Fruit fly (Drosophila melanogaster) whole organism, embryonic: ENCODE data around the gene CG17637.
A peak's percentile ranks its signal among the peaks of the same experiment; 100 is the strongest.

Experiments used
- Aef1 ChIP-seq: fragments of 200-800 bp; sonication (Bioruptor generic); IDR thresholded peaks from 3 replicates; pipeline ENCODE4 v1.3.6; 2022; ENCODE audit warnings: missing biosample characterization, missing genetic modification characterization
- BEAF-32 ChIP-seq: fragments of 200-800 bp; sonication (Bioruptor generic); optimal IDR thresholded peaks from 3 replicates; lab custom pipeline; 2017; ENCODE audit warnings: missing biosample characterization, missing genetic modification characterization, mild to moderate bottlenecking, moderate library complexity, missing genetic modification reagents
- CG10565 ChIP-seq: fragments of 200-800 bp; sonication (Bioruptor generic); optimal IDR thresholded peaks from 3 replicates; lab custom pipeline; 2016; ENCODE audit warnings: missing biosample characterization, mild to moderate bottlenecking, missing genetic modification characterization
- CG11085 ChIP-seq: fragments of 200-800 bp; sonication (Bioruptor generic); IDR thresholded peaks from 2 replicates; pipeline ENCODE4 v1.3.6; 2022; ENCODE audit warnings: missing biosample characterization, missing genetic modification characterization
- CG12155 ChIP-seq: fragments of 200-800 bp; sonication (Bioruptor generic); optimal IDR thresholded peaks from 3 replicates; lab custom pipeline; 2016; ENCODE audit warnings: missing biosample characterization, missing genetic modification characterization
- CG12299 ChIP-seq: fragments of 200-800 bp; sonication (Bioruptor generic); optimal IDR thresholded peaks from 2 replicates; lab custom pipeline; 2018; ENCODE audit warnings: missing biosample characterization, mild to moderate bottlenecking, missing genetic modification characterization
- CG12659 ChIP-seq: fragments of 200-800 bp; sonication (Bioruptor generic); optimal IDR thresholded peaks from 3 replicates; lab custom pipeline; 2017; ENCODE audit warnings: mild to moderate bottlenecking, missing biosample characterization, missing genetic modification reagents, missing genetic modification characterization
- CG13287 ChIP-seq: fragments of 200-800 bp; sonication (Bioruptor generic); IDR thresholded peaks from 2 replicates; pipeline ENCODE4 v1.3.6; 2022; ENCODE audit warnings: missing biosample characterization, missing genetic modification characterization; ENCODE audit not compliant: partially characterized antibody
- CG13424 ChIP-seq: fragments of 200-800 bp; sonication (Bioruptor generic); optimal IDR thresholded peaks from 2 replicates; lab custom pipeline; 2019; ENCODE audit warnings: missing biosample characterization, mild to moderate bottlenecking, missing genetic modification characterization, moderate library complexity
- CG14860 ChIP-seq: fragments of 200-800 bp; sonication (Bioruptor generic); IDR thresholded peaks from 3 replicates; pipeline ENCODE4 v1.3.6; 2022; ENCODE audit warnings: missing biosample characterization, missing genetic modification characterization; ENCODE audit not compliant: partially characterized antibody
- CG14965 ChIP-seq: fragments of 200-800 bp; sonication (Bioruptor generic); optimal IDR thresholded peaks from 2 replicates; lab custom pipeline; 2016; ENCODE audit warnings: missing biosample characterization, missing genetic modification characterization, borderline replicate concordance
- CG15479 ChIP-seq: fragments of 200-800 bp; sonication (Bioruptor generic); optimal IDR thresholded peaks from 3 replicates; lab custom pipeline; 2019; ENCODE audit warnings: missing biosample characterization, mild to moderate bottlenecking, missing genetic modification characterization, moderate library complexity
- CG17361 ChIP-seq: fragments of 200-800 bp; sonication (Bioruptor generic); IDR thresholded peaks from 3 replicates; pipeline ENCODE4 v1.3.6; 2022; ENCODE audit warnings: missing biosample characterization, missing genetic modification characterization
- CG17829 ChIP-seq: fragments of 200-800 bp; optimal IDR thresholded peaks from 2 replicates; lab custom pipeline; 2019; ENCODE audit warnings: missing biosample characterization, mild to moderate bottlenecking, missing genetic modification characterization, moderate library complexity
- CG18764 ChIP-seq: fragments of 200-800 bp; sonication (Bioruptor generic); optimal IDR thresholded peaks from 3 replicates; lab custom pipeline; 2016; ENCODE audit warnings: missing biosample characterization, missing genetic modification characterization
- CG2116 ChIP-seq: fragments of 200-800 bp; sonication (Bioruptor generic); optimal IDR thresholded peaks from 3 replicates; lab custom pipeline; 2018; ENCODE audit warnings: missing biosample characterization, mild to moderate bottlenecking, missing genetic modification characterization
- CG2120 ChIP-seq: fragments of 200-800 bp; sonication (Bioruptor generic); optimal IDR thresholded peaks from 3 replicates; lab custom pipeline; 2016; ENCODE audit warnings: missing biosample characterization, missing genetic modification characterization
- CG6175 ChIP-seq: fragments of 200-800 bp; sonication (Bioruptor generic); IDR thresholded peaks from 3 replicates; pipeline ENCODE4 v1.3.6; 2022; ENCODE audit warnings: missing biosample characterization, missing genetic modification characterization
- CG7556 ChIP-seq: fragments of 200-800 bp; sonication (Bioruptor generic); optimal IDR thresholded peaks from 2 replicates; lab custom pipeline; 2017; ENCODE audit warnings: missing biosample characterization, mild to moderate bottlenecking, missing genetic modification characterization
- CTCF ChIP-seq: fragments of 200-800 bp; sonication (Bioruptor generic); optimal IDR thresholded peaks from 2 replicates; lab custom pipeline; 2017; ENCODE audit warnings: missing biosample characterization, mild to moderate bottlenecking, missing genetic modification characterization, moderate library complexity
- CoRest ChIP-seq: fragments of 200-800 bp; sonication (Bioruptor generic); optimal IDR thresholded peaks from 3 replicates; lab custom pipeline; 2018; ENCODE audit warnings: missing biosample characterization, mild to moderate bottlenecking, missing genetic modification characterization, moderate library complexity
- Dip3 ChIP-seq: fragments of 200-800 bp; sonication (Bioruptor generic); optimal IDR thresholded peaks from 3 replicates; lab custom pipeline; 2016; ENCODE audit warnings: missing biosample characterization, missing genetic modification characterization
- H2.0 ChIP-seq: fragments of 200-800 bp; sonication (Bioruptor generic); IDR thresholded peaks from 2 replicates; pipeline ENCODE4 v1.3.6; 2022; ENCODE audit warnings: missing biosample characterization, missing genetic modification characterization
- Lhr ChIP-seq: fragments of 200-800 bp; sonication (Bioruptor generic); optimal IDR thresholded peaks from 3 replicates; lab custom pipeline; 2017; ENCODE audit warnings: mild to moderate bottlenecking, missing biosample characterization, missing genetic modification reagents, missing genetic modification characterization
- NK7.1 ChIP-seq: fragments of 200-800 bp; sonication (Bioruptor generic); optimal IDR thresholded peaks from 3 replicates; lab custom pipeline; 2016; ENCODE audit warnings: missing biosample characterization, missing genetic modification characterization
- Nf-YB ChIP-seq: fragments of 200-800 bp; sonication (Bioruptor generic); optimal IDR thresholded peaks from 3 replicates; lab custom pipeline; 2019; ENCODE audit warnings: missing biosample characterization, mild to moderate bottlenecking, missing genetic modification characterization, moderate library complexity
- PHDP ChIP-seq: fragments of 200-800 bp; sonication (Bioruptor generic); optimal IDR thresholded peaks from 3 replicates; lab custom pipeline; 2018; ENCODE audit warnings: missing biosample characterization, mild to moderate bottlenecking, missing genetic modification characterization, moderate library complexity
- Ravus ChIP-seq: fragments of 200-800 bp; sonication (Bioruptor generic); IDR thresholded peaks from 2 replicates; pipeline ENCODE4 v1.3.6; 2022; ENCODE audit warnings: missing biosample characterization, missing genetic modification characterization
- Sin3A ChIP-seq: fragments of >200 bp; optimal IDR thresholded peaks from 2 replicates; lab custom pipeline; 2018
- Xrp1 ChIP-seq: fragments of 200-800 bp; sonication (Bioruptor generic); IDR thresholded peaks from 2 replicates; pipeline ENCODE4 v1.3.6; 2022; ENCODE audit warnings: missing biosample characterization, missing genetic modification characterization
- ab ChIP-seq: fragments of 200-800 bp; sonication (Bioruptor generic); optimal IDR thresholded peaks from 2 replicates; lab custom pipeline; 2016; ENCODE audit warnings: missing biosample characterization, missing genetic modification characterization
- al ChIP-seq: fragments of 200-800 bp; sonication (Bioruptor generic); IDR thresholded peaks from 2 replicates; pipeline ENCODE4 v1.3.6; 2022; ENCODE audit warnings: missing biosample characterization, missing genetic modification characterization
- ase ChIP-seq: fragments of 200-800 bp; sonication (Bioruptor generic); IDR thresholded peaks from 3 replicates; pipeline ENCODE4 v1.3.6; 2022; ENCODE audit warnings: missing biosample characterization, missing genetic modification characterization
- bsh ChIP-seq, 2 experiments: fragments of 200-800 bp; sonication (Bioruptor generic); optimal IDR thresholded peaks; 2 replicates each; lab custom pipeline; 2017 to 2018; ENCODE audit warnings: mild to moderate bottlenecking in 2 of 2, missing biosample characterization in 2 of 2, missing genetic modification characterization in 2 of 2, moderate library complexity in 1 of 2
- chn ChIP-seq: fragments of 200-800 bp; sonication (Bioruptor generic); optimal IDR thresholded peaks from 2 replicates; lab custom pipeline; 2016; ENCODE audit warnings: missing biosample characterization, missing genetic modification characterization
- crp ChIP-seq, 2 experiments: fragments of 200-800 bp; sonication (Bioruptor generic); optimal IDR thresholded peaks; 2 replicates in 1 of 2; 3 replicates in 1 of 2; lab custom pipeline; 2017; ENCODE audit warnings: missing biosample characterization in 2 of 2, missing genetic modification characterization in 2 of 2, mild to moderate bottlenecking in 1 of 2, moderate library complexity in 1 of 2
- exex ChIP-seq: fragments of 200-800 bp; sonication (Bioruptor generic); optimal IDR thresholded peaks from 4 replicates; lab custom pipeline; 2018; ENCODE audit warnings: missing biosample characterization, mild to moderate bottlenecking, missing genetic modification characterization, moderate library complexity
- fd96Cb ChIP-seq: fragments of 200-800 bp; sonication (Bioruptor generic); optimal IDR thresholded peaks from 2 replicates; lab custom pipeline; 2018; ENCODE audit warnings: missing biosample characterization, mild to moderate bottlenecking, missing genetic modification characterization, moderate library complexity
- grau ChIP-seq: fragments of 200-800 bp; optimal IDR thresholded peaks from 3 replicates; lab custom pipeline; 2019; ENCODE audit warnings: missing biosample characterization, mild to moderate bottlenecking, missing genetic modification characterization, moderate library complexity
- grn ChIP-seq: fragments of 200-800 bp; sonication (Bioruptor generic); optimal IDR thresholded peaks from 3 replicates; lab custom pipeline; 2017; ENCODE audit warnings: missing biosample characterization, missing genetic modification characterization
- gsb ChIP-seq: fragments of 200-800 bp; sonication (Bioruptor generic); IDR thresholded peaks from 2 replicates; pipeline ENCODE4 v1.3.6; 2022; ENCODE audit warnings: missing biosample characterization, missing genetic modification characterization
- mam ChIP-seq: fragments of 200-800 bp; sonication (Bioruptor generic); optimal IDR thresholded peaks from 3 replicates; lab custom pipeline; 2016; ENCODE audit warnings: missing biosample characterization, missing genetic modification characterization
- peb ChIP-seq: fragments of 200-800 bp; sonication (Bioruptor generic); IDR thresholded peaks from 2 replicates; pipeline ENCODE4 v1.3.6; 2022; ENCODE audit warnings: missing biosample characterization, missing genetic modification characterization
- psq ChIP-seq: fragments of 200-800 bp; sonication (Bioruptor generic); optimal IDR thresholded peaks from 2 replicates; lab custom pipeline; 2017; ENCODE audit warnings: missing biosample characterization, missing genetic modification characterization
- ranshi ChIP-seq: fragments of 200-800 bp; sonication (Bioruptor generic); IDR thresholded peaks from 2 replicates; pipeline ENCODE4 v1.3.6; 2022; ENCODE audit warnings: missing biosample characterization, missing genetic modification characterization
- sisA ChIP-seq: fragments of 200-800 bp; sonication (Bioruptor generic); IDR thresholded peaks from 2 replicates; pipeline ENCODE4 v1.3.6; 2022; ENCODE audit warnings: missing biosample characterization, missing genetic modification characterization
- slbo ChIP-seq: fragments of 200-800 bp; sonication (Bioruptor generic); IDR thresholded peaks from 2 replicates; pipeline ENCODE4 v1.3.6; 2022; ENCODE audit warnings: missing biosample characterization, missing genetic modification characterization
- tio ChIP-seq: fragments of 200-800 bp; sonication (Bioruptor generic); optimal IDR thresholded peaks from 2 replicates; lab custom pipeline; 2017; ENCODE audit warnings: missing biosample characterization, missing genetic modification characterization, inconsistent platforms
- usp ChIP-seq: fragments of >200 bp; optimal IDR thresholded peaks from 2 replicates; lab custom pipeline; 2017; ENCODE audit warnings: missing biosample characterization, missing genetic modification characterization

The CG17637 gene

dm6 chr3L:20473021-20473799 is 30.8 kb upstream of the CG17637 start, which contains the start of the genes CG32428 and CG5969 (continued):
- TF ChIP-seq CG12299 (tag; lab: Kevin White, UChicago) (peak; percentile 19), CG2116 (GFP tag; lab: Kevin White, UChicago) (peak; percentile 76), gsb (GFP tag; lab: Robert Waterston, UW) (0 out of 2 replicates have a peak, but pooled peaks have one; percentile 23), crp (GFP tag; optimal IDR thresholded peaks at IDR 0.05; lab: Kevin White, UChicago) (peak in 1 of 2 experiments; percentile 74), bsh (GFP tag; optimal IDR thresholded peaks at IDR 0.05; lab: Kevin White, UChicago) (peak in 1 of 2 experiments; percentile 35), NK7.1 (no peak), usp (GFP tag; lab: Kevin White, UChicago) (no peak), CG13424 (tag; lab: Kevin White, UChicago) (peak; percentile 70), CG7556 (GFP tag; lab: Kevin White, UChicago) (peak; percentile 45), grau (tag; lab: Kevin White, UChicago) (peak; percentile 62), fd96Cb (tag; lab: Kevin White, UChicago) (peak; percentile 51), CTCF (GFP tag; lab: Kevin White, UChicago) (no peak), PHDP (tag; lab: Kevin White, UChicago) (peak; percentile 64), CG18764 (peak; percentile 13), Sin3A (peak; percentile 59), BEAF-32 (GFP tag; lab: Kevin White, UChicago) (peak; percentile 52), CG17361 (peak; percentile 80; the same call in 2 of the 3 replicates), CG11085 (peak; percentile 41; the same call in 1 of the 2 replicates), peb (GFP tag; lab: Robert Waterston, UW) (no peak), psq (GFP tag; lab: Kevin White, UChicago) (peak; percentile 69), sisA (GFP tag; lab: Robert Waterston, UW) (peak; percentile 37; the same call in 1 of the 2 replicates), CG14965 (GFP tag; lab: Kevin White, UChicago) (no peak), Nf-YB (GFP tag; lab: Kevin White, UChicago) (peak; percentile 58), CG10565 (no peak), ase (GFP tag; lab: Robert Waterston, UW) (peak; percentile 50; the same call in 1 of the 3 replicates), ranshi (GFP tag; lab: Robert Waterston, UW) (peak; percentile 57), slbo (GFP tag; lab: Robert Waterston, UW) (peak; percentile 89), chn (GFP tag; lab: Kevin White, UChicago) (peak; percentile 4), CG6175 (GFP tag; lab: Robert Waterston, UW) (no peak), grn (GFP tag; lab: Kevin White, UChicago) (no peak), CG13287 (no peak; the same call in 1 of the 2 replicates), Lhr (peak; percentile 21), CoRest (tag; lab: Kevin White, UChicago) (peak; percentile 79), CG14860 (GFP tag; lab: Robert Waterston, UW) (no peak), tio (GFP tag; lab: Kevin White, UChicago) (no peak), H2.0 (peak; percentile 71), Ravus (peak; percentile 13), CG2120 (GFP tag; lab: Kevin White, UChicago) (peak; percentile 70), CG12155 (GFP tag; lab: Kevin White, UChicago) (peak; percentile 28), CG17829 (tag; lab: Kevin White, UChicago) (peak; percentile 72), Dip3 (GFP tag; lab: Kevin White, UChicago) (peak; percentile 9), CG15479 (GFP tag; lab: Kevin White, UChicago) (peak; percentile 81), Aef1 (GFP tag; lab: Robert Waterston, UW) (peak; percentile 68), exex (tag; lab: Kevin White, UChicago) (peak; percentile 8), Xrp1 (GFP tag; lab: Robert Waterston, UW) (peak; percentile 44; the same call in 1 of the 2 replicates), ab (GFP tag; lab: Kevin White, UChicago) (no peak), CG12659 (GFP tag; lab: Kevin White, UChicago) (peak; percentile 72), mam (GFP tag; lab: Kevin White, UChicago) (peak; percentile 43), al (GFP tag; lab: Robert Waterston, UW) (peak; percentile 69)
